Worm (Caenorhabditis elegans): ENCODE results near the gene F32F2.4.

F32F2.4 gene

ce11 chrV:13288881-13289280 is 12.8 kb downstream of the F32F2.4 start:
- peak; percentile 6 for TF ChIP-seq mab-5 (tag; optimal IDR thresholded peaks at IDR 0.05)
- peak; percentile 8 for TF ChIP-seq C34F6.9 (tag; optimal IDR thresholded peaks at IDR 0.05)
- peak; percentile 37 for TF ChIP-seq F13H6.1 (tag; optimal IDR thresholded peaks at IDR 0.05)
- no peak for TF ChIP-seq elt-3 (tag; optimal IDR thresholded peaks at IDR 0.05)
- TF ChIP-seq nhr-129 (tag; optimal IDR thresholded peaks at IDR 0.05), result peak; percentile 1
- no peak for TF ChIP-seq nhr-23 (tag; optimal IDR thresholded peaks at IDR 0.05)
- TF ChIP-seq unc-62 (GFP tag; optimal IDR thresholded peaks at IDR 0.05), result no peak
- TF ChIP-seq lsy-2 (tag; optimal IDR thresholded peaks at IDR 0.05), result peak in 1 of 2 experiments; percentile 17

ce11 chrV:13294507-13294906 is 18.4 kb downstream of the F32F2.4 start:
- TF ChIP-seq mab-5 (tag; optimal IDR thresholded peaks at IDR 0.05) (no peak), nhr-237 (tag; optimal IDR thresholded peaks at IDR 0.05) (no peak)

- no peak for TF ChIP-seq nhr-21 (tag; optimal IDR thresholded peaks at IDR 0.05)
- TF ChIP-seq alr-1 (tag; optimal IDR thresholded peaks at IDR 0.05), result no peak
- TF ChIP-seq egl-27 (tag; optimal IDR thresholded peaks at IDR 0.05), result no peak
- no peak for TF ChIP-seq aly-2 (tag; optimal IDR thresholded peaks at IDR 0.05)
- no peak for TF ChIP-seq dmd-4 (tag; optimal IDR thresholded peaks at IDR 0.05)
- no peak for TF ChIP-seq ZK546.5 (tag; optimal IDR thresholded peaks at IDR 0.05)
- no peak for TF ChIP-seq nhr-12 (tag; optimal IDR thresholded peaks at IDR 0.05)
- no peak for TF ChIP-seq Y55F3AM.14 (GFP tag; optimal IDR thresholded peaks at IDR 0.05)
- TF ChIP-seq zag-1 (tag; optimal IDR thresholded peaks at IDR 0.05), result no peak
- TF ChIP-seq lin-11 (tag; optimal IDR thresholded peaks at IDR 0.05), result no peak
- TF ChIP-seq nhr-237 (tag; optimal IDR thresholded peaks at IDR 0.05), result no peak
- TF ChIP-seq F13H6.1 (tag; optimal IDR thresholded peaks at IDR 0.05), result peak; percentile 22
- no peak for TF ChIP-seq nhr-6 (tag; optimal IDR thresholded peaks at IDR 0.05)
- peak; percentile 16 for TF ChIP-seq C34F6.9 (tag; optimal IDR thresholded peaks at IDR 0.05)
- TF ChIP-seq nhr-23 (tag; optimal IDR thresholded peaks at IDR 0.05), result no peak
- TF ChIP-seq ceh-82 (tag; optimal IDR thresholded peaks at IDR 0.05), result no peak
- peak; percentile 14 for TF ChIP-seq sma-9 (GFP tag; optimal IDR thresholded peaks at IDR 0.05)
- TF ChIP-seq sma-9 (tag; optimal IDR thresholded peaks at IDR 0.05), result no peak
- TF ChIP-seq sem-4 (tag; optimal IDR thresholded peaks at IDR 0.05), result no peak
- TF ChIP-seq nhr-10 (tag; optimal IDR thresholded peaks at IDR 0.05), result no peak
- TF ChIP-seq nhr-25 (tag; optimal IDR thresholded peaks at IDR 0.05), result no peak
- no peak for TF ChIP-seq unc-62 (GFP tag; optimal IDR thresholded peaks at IDR 0.05)
- TF ChIP-seq ceh-16 (tag; optimal IDR thresholded peaks at IDR 0.05), result no peak
- no peak for TF ChIP-seq ztf-1 (GFP tag; conservative IDR thresholded peaks at IDR 0.05)
- no peak for TF ChIP-seq elt-1 (tag; optimal IDR thresholded peaks at IDR 0.05)
- TF ChIP-seq snpc-4 (tag; optimal IDR thresholded peaks at IDR 0.05), result no peak
- no peak for TF ChIP-seq mab-5 (tag; optimal IDR thresholded peaks at IDR 0.05)
- TF ChIP-seq gmeb-1 (tag; optimal IDR thresholded peaks at IDR 0.05), result no peak
- peak; percentile 24 for TF ChIP-seq nhr-129 (tag; optimal IDR thresholded peaks at IDR 0.05)
- no peak for TF ChIP-seq sma-3 (GFP tag; optimal IDR thresholded peaks at IDR 0.05)
- no peak for TF ChIP-seq ama-1 (optimal IDR thresholded peaks at IDR 0.05)
- TF ChIP-seq elt-3 (tag; optimal IDR thresholded peaks at IDR 0.05), result no peak
- no peak for TF ChIP-seq lin-39 (tag; optimal IDR thresholded peaks at IDR 0.05)
- no peak for TF ChIP-seq R02D3.7 (tag; optimal IDR thresholded peaks at IDR 0.05)
- no peak for TF ChIP-seq ztf-11 (tag; optimal IDR thresholded peaks at IDR 0.05)
- no peak for TF ChIP-seq skn-1 (tag; optimal IDR thresholded peaks at IDR 0.05)
- TF ChIP-seq lsy-2 (tag; optimal IDR thresholded peaks at IDR 0.05), result peak in 1 of 2 experiments; percentile 16
- no peak for TF ChIP-seq nhr-11 (tag; optimal IDR thresholded peaks at IDR 0.05)
- TF ChIP-seq blmp-1 (tag; optimal IDR thresholded peaks at IDR 0.05; ENCODE audit: insufficient read depth), result no peak
Observed at ce11 chrV:13295859-13296258, 19.8 kb downstream of the F32F2.4 start, which contains the start of gene uig-1. uig-1 (minus strand) TSS chrV:13295978.

- TF ChIP-seq aly-2 (tag; optimal IDR thresholded peaks at IDR 0.05), result no peak
- TF ChIP-seq F13H6.1 (tag; optimal IDR thresholded peaks at IDR 0.05), result no peak
- no peak for TF ChIP-seq elt-3 (tag; optimal IDR thresholded peaks at IDR 0.05)
- TF ChIP-seq snpc-4 (tag; optimal IDR thresholded peaks at IDR 0.05), result no peak
- TF ChIP-seq mbf-1 (tag; optimal IDR thresholded peaks at IDR 0.05), result no peak
- no peak for TF ChIP-seq lin-39 (tag; optimal IDR thresholded peaks at IDR 0.05)
- no peak for TF ChIP-seq nhr-237 (tag; optimal IDR thresholded peaks at IDR 0.05)
- no peak for TF ChIP-seq zag-1 (tag; optimal IDR thresholded peaks at IDR 0.05)
- TF ChIP-seq unc-62 (GFP tag; optimal IDR thresholded peaks at IDR 0.05), result no peak
- TF ChIP-seq lsy-2 (tag; optimal IDR thresholded peaks at IDR 0.05), result no peak
- no peak for TF ChIP-seq C34F6.9 (tag; optimal IDR thresholded peaks at IDR 0.05)
- no peak for TF ChIP-seq ceh-16 (tag; optimal IDR thresholded peaks at IDR 0.05)
Observed at ce11 chrV:13297220-13297619, 21.2 kb downstream of the F32F2.4 start, which contains the start of gene C26E1.1. C26E1.1 (plus strand) TSS chrV:13297520.

Measured in whole organism, L2 larva.